Worm (Caenorhabditis elegans): ENCODE data around the gene cyk-1.

Gene cyk-1

ce11 chrIII:7008836-7009235 is 20.2 kb downstream of the cyk-1 start, which contains the start of gene lgc-38:
lgc-38 (plus strand) TSS chrIII:7009136.
- TF ChIP-seq mab-5 (tag; optimal IDR thresholded peaks at IDR 0.05) (no peak), ham-2 (GFP tag; optimal IDR thresholded peaks at IDR 0.05) (no peak), sptf-1 (tag; optimal IDR thresholded peaks at IDR 0.05) (no peak), lin-13 (tag; optimal IDR thresholded peaks at IDR 0.05) (no peak), unc-39 (tag; optimal IDR thresholded peaks at IDR 0.05) (no peak), ztf-11 (tag; optimal IDR thresholded peaks at IDR 0.05) (no peak), nhr-76 (tag; optimal IDR thresholded peaks at IDR 0.05) (no peak), hlh-1 (tag; optimal IDR thresholded peaks at IDR 0.05) (no peak), cnd-1 (tag; optimal IDR thresholded peaks at IDR 0.05) (no peak), nhr-237 (tag; optimal IDR thresholded peaks at IDR 0.05) (no peak), mep-1 (tag; optimal IDR thresholded peaks at IDR 0.05) (no peak), sem-2 (GFP tag; optimal IDR thresholded peaks at IDR 0.05) (no peak), elt-3 (tag; optimal IDR thresholded peaks at IDR 0.05) (no peak), tbx-8 (GFP tag; optimal IDR thresholded peaks at IDR 0.05) (no peak), lin-32 (GFP tag; optimal IDR thresholded peaks at IDR 0.05) (no peak), M03D4.4 (tag; optimal IDR thresholded peaks at IDR 0.05) (no peak)

- TF ChIP-seq nhr-12 (tag; optimal IDR thresholded peaks at IDR 0.05): no peak
- TF ChIP-seq unc-62 (GFP tag; optimal IDR thresholded peaks at IDR 0.05): no peak
- no peak for TF ChIP-seq sptf-1 (tag; optimal IDR thresholded peaks at IDR 0.05)
- no peak for TF ChIP-seq lsy-2 (tag; optimal IDR thresholded peaks at IDR 0.05)
- no peak for TF ChIP-seq ham-2 (GFP tag; optimal IDR thresholded peaks at IDR 0.05)
These were observed 23.7 kb downstream of the cyk-1 start, which contains the start of gene C06E8.5 for ce11 chrIII:7005350-7005749. C06E8.5 (minus strand) TSS chrIII:7005450.

DNA sequence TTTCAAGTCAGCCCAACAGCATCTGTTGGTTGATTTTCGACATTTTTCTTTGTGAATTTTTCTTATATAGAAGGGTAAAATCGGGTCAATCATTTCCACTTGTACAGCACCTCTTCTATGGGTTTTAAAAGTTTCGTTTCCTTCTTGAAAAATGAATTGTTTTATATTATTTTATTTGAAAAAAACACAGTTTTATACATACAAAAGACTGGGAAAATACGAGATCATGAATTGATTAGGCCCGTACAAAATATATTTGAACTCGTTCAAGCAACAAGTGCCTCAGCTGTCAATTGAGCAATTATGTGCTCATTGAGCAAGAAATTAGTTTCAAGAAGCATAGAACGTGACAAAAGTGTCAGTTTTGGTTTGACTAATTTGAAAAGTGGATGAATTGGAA is 26.9 kb downstream of the cyk-1 start:
- no peak for TF ChIP-seq nhr-12 (tag; optimal IDR thresholded peaks at IDR 0.05)
- no peak for TF ChIP-seq mep-1 (tag; optimal IDR thresholded peaks at IDR 0.05)
- no peak for TF ChIP-seq unc-120 (tag; optimal IDR thresholded peaks at IDR 0.05; ENCODE audit: poor library complexity, severe bottlenecking)
- TF ChIP-seq elt-1 (tag; optimal IDR thresholded peaks at IDR 0.05; ENCODE audit: borderline replicate concordance, insufficient read depth): no peak

ce11 chrIII:6993179-6993578 is 35.8 kb downstream of the cyk-1 start:
- no peak for TF ChIP-seq flh-1 (GFP tag; optimal IDR thresholded peaks at IDR 0.05)
- no peak for TF ChIP-seq unc-39 (tag; optimal IDR thresholded peaks at IDR 0.05)
- no peak for TF ChIP-seq nhr-237 (tag; optimal IDR thresholded peaks at IDR 0.05)
- TF ChIP-seq mls-2 (tag; optimal IDR thresholded peaks at IDR 0.05): no peak
- TF ChIP-seq tbx-8 (GFP tag; optimal IDR thresholded peaks at IDR 0.05): no peak
- TF ChIP-seq unc-62 (GFP tag; optimal IDR thresholded peaks at IDR 0.05): no peak
- no peak for TF ChIP-seq nhr-28 (tag; optimal IDR thresholded peaks at IDR 0.05)

ce11 chrIII:6992496-6992895 is 36.5 kb downstream of the cyk-1 start:
- no peak for TF ChIP-seq flh-1 (GFP tag; optimal IDR thresholded peaks at IDR 0.05)
- no peak for TF ChIP-seq nhr-12 (tag; optimal IDR thresholded peaks at IDR 0.05)

ce11 chrIII:6991465-6991864 is 37.5 kb downstream of the cyk-1 start:
- TF ChIP-seq zip-8 (tag; optimal IDR thresholded peaks at IDR 0.05): no peak
- TF ChIP-seq nhr-28 (tag; optimal IDR thresholded peaks at IDR 0.05): no peak
- TF ChIP-seq ham-2 (GFP tag; optimal IDR thresholded peaks at IDR 0.05): no peak
- no peak for TF ChIP-seq M03D4.4 (tag; optimal IDR thresholded peaks at IDR 0.05)
- no peak for TF ChIP-seq sem-2 (GFP tag; optimal IDR thresholded peaks at IDR 0.05)
- TF ChIP-seq elt-1 (tag; optimal IDR thresholded peaks at IDR 0.05; ENCODE audit: borderline replicate concordance, insufficient read depth): no peak
- no peak for TF ChIP-seq pha-4 (tag; optimal IDR thresholded peaks at IDR 0.05)
- no peak for TF ChIP-seq nhr-2 (tag; optimal IDR thresholded peaks at IDR 0.05)
- TF ChIP-seq unc-62 (GFP tag; optimal IDR thresholded peaks at IDR 0.05): no peak
- no peak for TF ChIP-seq ceh-83 (GFP tag; optimal IDR thresholded peaks at IDR 0.05)
- no peak for TF ChIP-seq nhr-76 (tag; optimal IDR thresholded peaks at IDR 0.05)
- TF ChIP-seq elt-3 (tag; optimal IDR thresholded peaks at IDR 0.05): no peak
- no peak for TF ChIP-seq lsy-2 (tag; optimal IDR thresholded peaks at IDR 0.05)

DNA sequence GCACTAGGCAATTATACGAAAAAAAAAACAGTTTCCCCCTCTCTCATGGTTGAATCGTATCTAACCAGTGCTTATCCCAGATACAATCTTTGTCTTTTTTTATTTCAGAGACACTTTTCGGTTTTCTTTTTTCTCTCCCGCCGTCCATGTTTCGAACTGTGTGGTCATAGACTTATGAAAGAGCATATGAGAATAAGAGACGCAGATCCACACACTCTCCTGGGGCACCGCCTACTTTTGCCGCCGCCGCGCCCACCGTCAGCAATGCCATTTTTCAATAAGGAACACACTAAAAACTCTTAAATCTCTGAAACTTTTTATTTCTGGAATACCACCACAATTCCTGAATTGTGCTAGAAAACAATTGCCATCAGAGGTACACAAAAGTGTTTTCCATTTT is 39.1 kb downstream of the cyk-1 start, which contains the start of gene prk-1:
TSS of gene prk-1 (plus strand) at position 269 of the 400 bp plus-strand sequence.
- no peak for TF ChIP-seq bed-3 (GFP tag; optimal IDR thresholded peaks at IDR 0.05)
